Fruit fly (Drosophila melanogaster): ENCODE measurements around the gene CG5346.

- TF ChIP-seq foxo (GFP tag; optimal IDR thresholded peaks at IDR 0.05) (no peak), pan (optimal IDR thresholded peaks at IDR 0.05) (no peak), h (GFP tag; optimal IDR thresholded peaks at IDR 0.05) (no peak), usp (GFP tag; optimal IDR thresholded peaks at IDR 0.05) (no peak), Myc (optimal IDR thresholded peaks at IDR 0.05) (no peak), fru (GFP tag; optimal IDR thresholded peaks at IDR 0.05) (no peak), Mio (GFP tag; optimal IDR thresholded peaks at IDR 0.05) (no peak), lola (GFP tag; optimal IDR thresholded peaks at IDR 0.05) (no peak), rgr (GFP tag; optimal IDR thresholded peaks at IDR 0.05) (no peak), Abd-B (GFP tag; optimal IDR thresholded peaks at IDR 0.05) (no peak), sage (GFP tag; optimal IDR thresholded peaks at IDR 0.05) (no peak), OdsH (GFP tag; optimal IDR thresholded peaks at IDR 0.05) (no peak), psq (GFP tag; optimal IDR thresholded peaks at IDR 0.05) (no peak)
These were observed 41.4 kb upstream of the CG5346 start, which contains the start of gene CG33110 for dm6 chr3R:22569888-22570287.

Measured in whole organism, wandering third instar larva.